Worm (Caenorhabditis elegans) whole organism, L4 larva: ENCODE results near the gene fut-3.

Source experiments
- F10B5.3 ChIP-seq: sonication (generic microtip); optimal IDR thresholded peaks from 2 replicates; lab custom pipeline; 2016; ENCODE audit warnings: mild to moderate bottlenecking, missing genetic modification characterization, missing compliant biosample characterization
- T20F7.1 ChIP-seq: fragments of 200-800 bp; sonication (Bioruptor generic); optimal IDR thresholded peaks from 2 replicates; lab custom pipeline; 2018; ENCODE audit warnings: mild to moderate bottlenecking, missing genetic modification characterization, missing compliant biosample characterization
- T26A8.4 ChIP-seq: fragments of 200-800 bp; sonication (Bioruptor generic); IDR thresholded peaks from 2 replicates; pipeline ENCODE4 v1.3.6; 2022; ENCODE audit warnings: missing genetic modification characterization, missing compliant biosample characterization
- Y105C5A.15 ChIP-seq: fragments of 200-800 bp; sonication (Bioruptor generic); IDR thresholded peaks from 2 replicates; pipeline ENCODE4 v1.3.6; 2022; ENCODE audit warnings: missing genetic modification characterization, missing compliant biosample characterization
- Y48G9A.11 ChIP-seq: fragments of 200-800 bp; sonication (Bioruptor generic); IDR thresholded peaks from 2 replicates; pipeline ENCODE4 v1.3.6; 2022; ENCODE audit warnings: missing genetic modification reagents, missing genetic modification characterization, missing compliant biosample characterization
- Y75B8A.6 ChIP-seq: fragments of 200-800 bp; sonication (Bioruptor generic); IDR thresholded peaks from 2 replicates; pipeline ENCODE4 v1.3.6; 2022; ENCODE audit warnings: missing genetic modification reagents, missing genetic modification characterization, missing compliant biosample characterization
- ZK546.5 ChIP-seq, 2 experiments: sonication (generic microtip); optimal IDR thresholded peaks; 2 replicates each; lab custom pipeline; 2017; ENCODE audit warnings: missing biosample characterization in 2 of 2, missing genetic modification characterization in 2 of 2
- aha-1 ChIP-seq: fragments of 150-350 bp; peaks from one replicate; lab custom pipeline; 2014; ENCODE audit warnings: missing biosample characterization, missing genetic modification characterization
- ceh-62 ChIP-seq: sonication (generic microtip); optimal IDR thresholded peaks from 2 replicates; lab custom pipeline; 2017; ENCODE audit warnings: missing biosample characterization, missing genetic modification characterization
- ceh-82 ChIP-seq: sonication (generic microtip); optimal IDR thresholded peaks from 2 replicates; lab custom pipeline; 2017; ENCODE audit warnings: missing biosample characterization, missing genetic modification characterization
- egl-27 ChIP-seq: sonication (generic microtip); optimal IDR thresholded peaks from 3 replicates; lab custom pipeline; 2017; ENCODE audit warnings: missing biosample characterization, missing genetic modification reagents, missing genetic modification characterization
- fkh-10 ChIP-seq: fragments of 150-350 bp; optimal IDR thresholded peaks from 2 replicates; lab custom pipeline; 2014; ENCODE audit warnings: missing biosample characterization, missing genetic modification reagents, missing genetic modification characterization
- fos-1 ChIP-seq: fragments of 150-350 bp; optimal IDR thresholded peaks from 2 replicates; lab custom pipeline; 2014; ENCODE audit warnings: missing biosample characterization, missing genetic modification characterization
- hmg-1.1 ChIP-seq: fragments of 200-800 bp; sonication (Bioruptor generic); IDR thresholded peaks from 2 replicates; pipeline ENCODE4 v1.3.6; 2022; ENCODE audit warnings: missing genetic modification reagents, missing genetic modification characterization, missing compliant biosample characterization
- lin-29 ChIP-seq: fragments of 200-800 bp; sonication (Bioruptor generic); IDR thresholded peaks from 2 replicates; pipeline ENCODE4 v1.3.6; 2022; ENCODE audit warnings: missing genetic modification reagents, missing genetic modification characterization, missing compliant biosample characterization
- lin-38 ChIP-seq: fragments of 200-800 bp; sonication (Bioruptor generic); IDR thresholded peaks from 2 replicates; pipeline ENCODE4 v1.3.6; 2022; ENCODE audit warnings: missing genetic modification reagents, missing genetic modification characterization, missing compliant biosample characterization
- lin-39 ChIP-seq: fragments of 150-350 bp; optimal IDR thresholded peaks from 2 replicates; lab custom pipeline; 2014; ENCODE audit warnings: missing biosample characterization, missing genetic modification reagents, missing genetic modification characterization
- madf-5 ChIP-seq, 2 experiments: fragments of 200-800 bp; sonication (Bioruptor generic); IDR thresholded peaks; 2 replicates each; pipeline ENCODE4 v1.3.6; 2022; ENCODE audit warnings: missing compliant biosample characterization in 2 of 2, missing genetic modification characterization in 2 of 2
- madf-9 ChIP-seq: fragments of 200-800 bp; sonication (Bioruptor generic); conservative IDR thresholded peaks from 2 replicates; pipeline ENCODE4 v1.3.6; 2022; ENCODE audit warnings: missing genetic modification reagents, missing genetic modification characterization, missing compliant biosample characterization
- mdl-1 ChIP-seq, 2 experiments: fragments of 150-350 bp in 1 of 2; sonication (generic microtip) in 1 of 2; optimal IDR thresholded peaks; 2 replicates each; lab custom pipeline; 2014 to 2017; ENCODE audit warnings: missing biosample characterization in 2 of 2, missing genetic modification characterization in 2 of 2
- mes-2 ChIP-seq: sonication (generic microtip); optimal IDR thresholded peaks from 2 replicates; lab custom pipeline; 2016; ENCODE audit warnings: missing genotype, mild to moderate bottlenecking, missing genetic modification characterization, missing compliant biosample characterization; ENCODE audit not compliant: poor library complexity, severe bottlenecking
- mxl-3 ChIP-seq: fragments of 200-800 bp; sonication (Bioruptor generic); optimal IDR thresholded peaks from 2 replicates; lab custom pipeline; 2018; ENCODE audit warnings: mild to moderate bottlenecking, missing genetic modification characterization, missing compliant biosample characterization
- nhr-10 ChIP-seq: fragments of 150-350 bp; optimal IDR thresholded peaks from 2 replicates; lab custom pipeline; 2014; ENCODE audit warnings: missing biosample characterization, missing genetic modification characterization
- nhr-41 ChIP-seq: fragments of 200-800 bp; sonication (Bioruptor generic); IDR thresholded peaks from 2 replicates; pipeline ENCODE4 v1.3.6; 2022; ENCODE audit warnings: missing genetic modification reagents, missing genetic modification characterization, missing compliant biosample characterization
- nhr-42 ChIP-seq: fragments of 200-800 bp; sonication (Bioruptor generic); IDR thresholded peaks from 2 replicates; pipeline ENCODE4 v1.3.6; 2022; ENCODE audit warnings: missing genetic modification characterization, missing compliant biosample characterization
- nhr-48 ChIP-seq: sonication (generic microtip); optimal IDR thresholded peaks from 2 replicates; lab custom pipeline; 2016; ENCODE audit warnings: mild to moderate bottlenecking, missing genetic modification characterization, missing compliant biosample characterization
- nhr-76 ChIP-seq: fragments of 150-350 bp; optimal IDR thresholded peaks from 2 replicates; lab custom pipeline; 2014; ENCODE audit warnings: missing biosample characterization, missing genetic modification characterization
- pqm-1 ChIP-seq: sonication (generic microtip); optimal IDR thresholded peaks from 2 replicates; lab custom pipeline; 2017; ENCODE audit warnings: missing biosample characterization, missing genetic modification characterization
- set-16 ChIP-seq: fragments of 200-800 bp; sonication (Bioruptor generic); IDR thresholded peaks from 2 replicates; pipeline ENCODE4 v1.3.6; 2022; ENCODE audit warnings: missing genetic modification reagents, missing genetic modification characterization, missing compliant biosample characterization
- skn-1 ChIP-seq: fragments of 150-350 bp; optimal IDR thresholded peaks from 2 replicates; lab custom pipeline; 2014; ENCODE audit warnings: missing biosample characterization, missing genetic modification characterization
- tra-1 ChIP-seq: fragments of 200-800 bp; sonication (Bioruptor generic); IDR thresholded peaks from 2 replicates; pipeline ENCODE4 v1.3.6; 2022; ENCODE audit warnings: missing genetic modification reagents, missing genetic modification characterization, missing compliant biosample characterization
- unc-130 ChIP-seq: sonication (generic microtip); optimal IDR thresholded peaks from 2 replicates; lab custom pipeline; 2016; ENCODE audit warnings: missing genetic modification reagents, missing genetic modification characterization, missing compliant biosample characterization
- zip-11 ChIP-seq: fragments of 200-800 bp; sonication (Bioruptor generic); IDR thresholded peaks from 2 replicates; pipeline ENCODE4 v1.3.6; 2022; ENCODE audit warnings: missing genetic modification characterization, missing compliant biosample characterization
- zip-2 ChIP-seq: fragments of 150-350 bp; optimal IDR thresholded peaks from 2 replicates; lab custom pipeline; 2014; ENCODE audit warnings: missing biosample characterization, missing genetic modification characterization
- ztf-11 ChIP-seq: fragments of 150-350 bp; optimal IDR thresholded peaks from 2 replicates; lab custom pipeline; 2014; ENCODE audit warnings: missing biosample characterization, missing genetic modification characterization
- ztf-7 ChIP-seq: fragments of 150-350 bp; optimal IDR thresholded peaks from 2 replicates; lab custom pipeline; 2014; ENCODE audit warnings: missing biosample characterization, missing genetic modification characterization

fut-3 gene

DNA sequence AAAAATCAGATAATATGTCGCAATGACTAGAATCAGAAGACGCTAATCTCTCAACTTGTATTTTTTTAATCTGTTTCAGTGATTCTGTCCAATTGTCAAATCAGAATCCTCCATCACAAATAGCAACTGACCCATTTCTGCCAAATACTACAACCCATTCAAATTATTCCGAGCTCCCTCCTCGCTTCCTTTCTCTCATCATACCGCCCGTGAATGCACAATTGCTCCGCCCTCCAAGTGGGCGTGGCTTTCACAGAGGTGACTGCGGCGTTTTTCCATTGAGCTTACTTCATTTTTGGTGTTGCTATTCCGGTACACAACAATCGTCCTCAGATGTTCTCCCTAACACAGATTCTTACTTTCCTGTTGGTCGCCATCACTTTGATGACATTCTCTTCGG is 21.1 kb upstream of the fut-3 start, which contains the start of gene flp-27:
Gene flp-27, plus strand, starts transcription at position 301 of the 400 bp plus-strand sequence.
- TF ChIP-seq T20F7.1 (no peak), mxl-3 (GFP tag; lab: Kevin White, UChicago) (no peak)

DNA sequence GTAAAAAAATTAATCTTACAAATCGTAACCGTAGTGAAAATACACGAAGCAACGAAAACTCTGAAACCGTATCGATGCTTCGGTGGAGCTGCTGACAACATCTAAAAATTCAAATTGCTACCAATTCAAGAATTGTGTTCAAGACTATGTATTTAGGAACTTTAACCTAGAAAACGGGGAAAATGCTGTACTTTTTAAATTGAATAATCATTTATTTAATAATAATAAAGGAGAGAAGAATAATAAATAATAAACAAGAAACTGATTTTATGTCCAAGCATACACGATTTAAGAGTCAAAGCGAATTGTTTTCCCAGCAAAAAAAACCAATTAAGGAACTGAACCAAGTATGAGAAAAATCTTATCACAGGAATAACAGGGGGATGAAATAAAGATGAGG is 10.0 kb upstream of the fut-3 start, which contains the start of gene C25H3.17:
Gene C25H3.17, minus strand, starts transcription at position 101 of the 400 bp plus-strand sequence.
- no peak for TF ChIP-seq ceh-82 (tag; lab: Kevin White, UChicago)
- TF ChIP-seq nhr-48 (tag; lab: Kevin White, UChicago), result no peak
- TF ChIP-seq T26A8.4 (GFP tag; lab: Robert Waterston, UW), result no peak
- no peak for TF ChIP-seq pqm-1 (tag; lab: Kevin White, UChicago)
- no peak for TF ChIP-seq skn-1 (tag; lab: Kevin White, UChicago)
- no peak for TF ChIP-seq zip-11 (GFP tag; lab: Robert Waterston, UW)

- TF ChIP-seq aha-1 (tag; lab: Kevin White, UChicago) (peak; percentile 50), fos-1 (tag; lab: Kevin White, UChicago) (no peak)
Measured at ce11 chrII:5668830-5669229, 9.3 kb upstream of the fut-3 start, which contains the start of gene C25H3.7. TSS of gene C25H3.7 (minus strand) at chrII:5668930.

DNA sequence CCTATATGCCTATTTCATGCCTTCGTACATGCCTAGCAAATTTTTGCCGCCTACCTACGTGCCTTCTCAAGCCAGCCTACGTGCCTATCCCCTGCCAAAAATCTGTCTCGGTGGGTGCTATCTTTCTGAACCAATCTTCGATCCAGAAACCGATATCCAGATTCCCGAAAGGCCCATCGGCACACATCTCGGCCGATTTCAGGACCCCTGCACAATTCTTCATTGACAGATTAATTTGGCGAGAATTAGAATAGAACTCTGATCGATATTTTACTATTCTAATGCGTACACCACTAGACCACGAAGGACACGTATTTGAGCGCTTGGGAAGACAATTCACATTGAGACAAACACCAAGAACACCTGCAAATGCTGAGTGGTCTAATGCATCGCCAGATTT is 8.0 kb upstream of the fut-3 start:
- TF ChIP-seq Y48G9A.11 (no peak), ZK546.5 (tag; optimal IDR thresholded peaks at IDR 0.05; lab: Kevin White, UChicago) (no peak), lin-29 (GFP tag; lab: Robert Waterston, UW) (no peak), nhr-76 (tag; lab: Kevin White, UChicago) (no peak), ztf-11 (tag; lab: Kevin White, UChicago) (no peak)

ce11 chrII:5665991-5666390 is 6.4 kb upstream of the fut-3 start, which contains the start of gene C25H3.16:
TSS of gene C25H3.16 (plus strand) at chrII:5666291.
- TF ChIP-seq madf-5 (GFP tag; IDR thresholded peaks at IDR 0.05; lab: Robert Waterston, UW) (no peak), hmg-1.1 (GFP tag; lab: Robert Waterston, UW) (no peak), Y105C5A.15 (GFP tag; lab: Robert Waterston, UW) (no peak), Y75B8A.6 (GFP tag; lab: Robert Waterston, UW) (no peak), nhr-76 (tag; lab: Kevin White, UChicago) (no peak), nhr-41 (GFP tag; lab: Robert Waterston, UW) (no peak), mdl-1 (tag; optimal IDR thresholded peaks at IDR 0.05; lab: Kevin White, UChicago) (no peak), lin-38 (GFP tag; lab: Robert Waterston, UW) (no peak), set-16 (no peak), ceh-62 (no peak), nhr-10 (tag; lab: Kevin White, UChicago) (no peak), nhr-42 (GFP tag; lab: Robert Waterston, UW) (no peak), unc-130 (GFP tag; lab: Kevin White, UChicago) (no peak), madf-9 (no peak), tra-1 (GFP tag; lab: Robert Waterston, UW) (no peak)

- no peak for TF ChIP-seq ceh-82 (tag; lab: Kevin White, UChicago)
- TF ChIP-seq nhr-41 (GFP tag; lab: Robert Waterston, UW), result no peak
- TF ChIP-seq madf-9, result no peak
- TF ChIP-seq ztf-7 (tag; lab: Kevin White, UChicago), result no peak
- TF ChIP-seq egl-27, result no peak
- no peak for TF ChIP-seq fkh-10 (GFP tag; lab: Kevin White, UChicago)
- no peak for TF ChIP-seq mes-2 (tag; lab: Kevin White, UChicago)
- no peak for TF ChIP-seq F10B5.3 (tag; lab: Kevin White, UChicago)
- TF ChIP-seq zip-2 (tag; lab: Kevin White, UChicago), result no peak
- no peak for TF ChIP-seq lin-39 (tag; lab: Kevin White, UChicago)
Measured at ce11 chrII:5665029-5665428, 5.5 kb upstream of the fut-3 start, which contains the start of gene C25H3.15. TSS of gene C25H3.15 (plus strand) at chrII:5665329.
